Fruit fly (Drosophila melanogaster): ENCODE results near the gene CycY.

dm6 chr2L:11793986-11794385 is 19.6 kb downstream of the CycY start, which contains the start of gene CG14937:
- TF ChIP-seq ttk (optimal IDR thresholded peaks at IDR 0.05) (no peak), psq (optimal IDR thresholded peaks at IDR 0.05) (no peak)

Measured in Kc167 (cell line).